Fruit fly (Drosophila melanogaster): ENCODE data around the gene CG3040.
A peak's percentile ranks its signal among the peaks of the same experiment; 100 is the strongest.

The CG3040 gene

dm6 chrX:6982705-6983384, 9.7 kb upstream of the CG3040 start:
- no peak for TF ChIP-seq noc (tag; optimal IDR thresholded peaks at IDR 0.05)

dm6 chrX:6982054-6982453, 8.9 kb upstream of the CG3040 start:
- TF ChIP-seq noc (tag; optimal IDR thresholded peaks at IDR 0.05) = peak; percentile 19

dm6 chrX:6981470-6981952, 8.3 kb upstream of the CG3040 start:
- no peak for TF ChIP-seq noc (tag; optimal IDR thresholded peaks at IDR 0.05)

dm6 chrX:6976911-6977310, 3.7 kb upstream of the CG3040 start:
- no peak for TF ChIP-seq noc (tag; optimal IDR thresholded peaks at IDR 0.05)

- TF ChIP-seq noc (tag; optimal IDR thresholded peaks at IDR 0.05) = no peak
Observed at dm6 chrX:6976364-6976763, 3.2 kb upstream of the CG3040 start.

dm6 chrX:6974221-6974620, 1.0 kb upstream of the CG3040 start:
- TF ChIP-seq noc (tag; optimal IDR thresholded peaks at IDR 0.05) = no peak

dm6 chrX:6969364-6970137, 3.6 kb downstream of the CG3040 start, which contains the start of gene CG4586:
Gene CG4586 (plus strand): TSS chrX:6969918.
- peak; percentile 99 for TF ChIP-seq noc (tag; optimal IDR thresholded peaks at IDR 0.05)

- TF ChIP-seq noc (tag; optimal IDR thresholded peaks at IDR 0.05) = no peak
Observed at dm6 chrX:6968564-6968963, 4.6 kb downstream of the CG3040 start, which contains the start of gene Setd3. Gene Setd3 (minus strand): TSS chrX:6968750.

dm6 chrX:6937417-6937816, 35.8 kb downstream of the CG3040 start:
- TF ChIP-seq noc (tag; optimal IDR thresholded peaks at IDR 0.05) = no peak

dm6 chrX:6936884-6937283, 36.3 kb downstream of the CG3040 start:
- TF ChIP-seq noc (tag; optimal IDR thresholded peaks at IDR 0.05) = no peak

dm6 chrX:6933749-6934148, 39.4 kb downstream of the CG3040 start:
- TF ChIP-seq noc (tag; optimal IDR thresholded peaks at IDR 0.05) = no peak

- TF ChIP-seq noc (tag; optimal IDR thresholded peaks at IDR 0.05) = no peak
Observed at dm6 chrX:6929086-6929485, 44.1 kb downstream of the CG3040 start.
